Worm (Caenorhabditis elegans): Measurements from ENCODE around the gene try-11.
A peak's percentile ranks its signal among the peaks of the same experiment; 100 is the strongest.

try-11 gene

ce11 chrV:7465509-7465908, 14.0 kb downstream of the try-11 start, which contains the start of gene F25E5.1:
TSS of gene F25E5.1 (plus strand) at chrV:7465884.
- TF ChIP-seq zfp-2 (tag; optimal IDR thresholded peaks at IDR 0.05) = no peak
- TF ChIP-seq daf-12 (tag; optimal IDR thresholded peaks at IDR 0.05) = no peak
- no peak for TF ChIP-seq Y48G9A.11 (GFP tag; IDR thresholded peaks at IDR 0.05)
- TF ChIP-seq cey-2 (tag; optimal IDR thresholded peaks at IDR 0.05; ENCODE audit: borderline replicate concordance, insufficient read depth) = no peak
- TF ChIP-seq dpl-1 (GFP tag; optimal IDR thresholded peaks at IDR 0.05) = peak; percentile 62
- peak in 1 of 2 experiments; percentile 93 for TF ChIP-seq unc-62 (GFP tag; optimal IDR thresholded peaks at IDR 0.05 in 1 of 2)
- TF ChIP-seq unc-62 (tag; optimal IDR thresholded peaks at IDR 0.05) = no peak
- TF ChIP-seq gei-8 (GFP tag; optimal IDR thresholded peaks at IDR 0.05) = no peak
- TF ChIP-seq ama-1 (optimal IDR thresholded peaks at IDR 0.05) = no peak
- TF ChIP-seq F37D6.2 (tag; optimal IDR thresholded peaks at IDR 0.05) = no peak
- TF ChIP-seq nhr-28 (tag; optimal IDR thresholded peaks at IDR 0.05) = peak; percentile 59
- TF ChIP-seq skn-1 (tag; optimal IDR thresholded peaks at IDR 0.05) = no peak
- no peak for TF ChIP-seq hif-1 (tag; optimal IDR thresholded peaks at IDR 0.05)
- TF ChIP-seq dmd-6 (GFP tag; IDR thresholded peaks at IDR 0.05) = no peak
- TF ChIP-seq snpc-4 (tag; optimal IDR thresholded peaks at IDR 0.05) = no peak
- no peak for TF ChIP-seq fos-1 (tag; optimal IDR thresholded peaks at IDR 0.05)
- no peak for TF ChIP-seq daf-8 (GFP tag; IDR thresholded peaks at IDR 0.05)
- peak; percentile 52 for TF ChIP-seq unc-130 (GFP tag; optimal IDR thresholded peaks at IDR 0.05)
- no peak for TF ChIP-seq Y5F2A.4 (GFP tag; optimal IDR thresholded peaks at IDR 0.05)
- no peak for TF ChIP-seq Y75B8A.6 (GFP tag; IDR thresholded peaks at IDR 0.05)
- no peak for TF ChIP-seq T26A8.4 (GFP tag; IDR thresholded peaks at IDR 0.05)
- TF ChIP-seq spr-1 (tag; optimal IDR thresholded peaks at IDR 0.05) = no peak
- no peak for TF ChIP-seq lim-7 (GFP tag; IDR thresholded peaks at IDR 0.05)
- TF ChIP-seq set-16 (GFP tag; IDR thresholded peaks at IDR 0.05) = no peak
- peak; percentile 63 for TF ChIP-seq hlh-30 (tag; optimal IDR thresholded peaks at IDR 0.05; ENCODE audit: insufficient read depth)
- TF ChIP-seq tra-1 (GFP tag; IDR thresholded peaks at IDR 0.05) = no peak
- TF ChIP-seq php-3 (GFP tag; IDR thresholded peaks at IDR 0.05) = no peak
- TF ChIP-seq madf-5 (GFP tag; IDR thresholded peaks at IDR 0.05) = no peak
- no peak for TF ChIP-seq ceh-20 (GFP tag; IDR thresholded peaks at IDR 0.05)
- TF ChIP-seq R02D3.7 (tag; optimal IDR thresholded peaks at IDR 0.05) = no peak
- TF ChIP-seq lin-13 (GFP tag; optimal IDR thresholded peaks at IDR 0.05) = no peak
- no peak for TF ChIP-seq vab-7 (GFP tag; IDR thresholded peaks at IDR 0.05)
- TF ChIP-seq D1046.2 (GFP tag; IDR thresholded peaks at IDR 0.05) = no peak
- TF ChIP-seq sdz-12 (GFP tag; optimal IDR thresholded peaks at IDR 0.05) = no peak
- TF ChIP-seq pha-4 (GFP tag; IDR thresholded peaks at IDR 0.05) = no peak
- peak; percentile 31 for TF ChIP-seq pha-4 (tag; optimal IDR thresholded peaks at IDR 0.05)
- TF ChIP-seq saeg-2 (GFP tag; IDR thresholded peaks at IDR 0.05) = no peak
- no peak for TF ChIP-seq lin-29 (GFP tag; IDR thresholded peaks at IDR 0.05)
- no peak for TF ChIP-seq fkh-10 (GFP tag; optimal IDR thresholded peaks at IDR 0.05)
- TF ChIP-seq rbr-2 (tag; optimal IDR thresholded peaks at IDR 0.05) = peak; percentile 53
- TF ChIP-seq F26F4.8 (GFP tag; conservative IDR thresholded peaks at IDR 0.05) = no peak
- TF ChIP-seq egl-27 (tag; optimal IDR thresholded peaks at IDR 0.05) = no peak
- TF ChIP-seq F10B5.3 (tag; optimal IDR thresholded peaks at IDR 0.05) = no peak
- no peak for TF ChIP-seq zag-1 (tag; optimal IDR thresholded peaks at IDR 0.05)
- no peak for TF ChIP-seq lin-38 (GFP tag; IDR thresholded peaks at IDR 0.05)
- TF ChIP-seq dmd-8 (GFP tag; IDR thresholded peaks at IDR 0.05) = no peak
- TF ChIP-seq lsy-2 (tag; optimal IDR thresholded peaks at IDR 0.05) = no peak
- no peak for TF ChIP-seq snpc-1.2 (GFP tag; IDR thresholded peaks at IDR 0.05)
- no peak for TF ChIP-seq ceh-82 (tag; optimal IDR thresholded peaks at IDR 0.05)
- no peak for TF ChIP-seq ceh-28 (tag; optimal IDR thresholded peaks at IDR 0.05)
- no peak for TF ChIP-seq daf-16 (GFP tag; optimal IDR thresholded peaks at IDR 0.05)
- no peak for TF ChIP-seq daf-16 (tag; optimal IDR thresholded peaks at IDR 0.05)
- TF ChIP-seq ztf-7 (tag; optimal IDR thresholded peaks at IDR 0.05) = no peak
- peak; percentile 70 for TF ChIP-seq nhr-6 (tag; optimal IDR thresholded peaks at IDR 0.05)

Measured in whole organism, L4 larva.